Worm (Caenorhabditis elegans) whole organism, young adult: ENCODE measurements around the gene C08F8.3.
A peak's percentile ranks its signal among the peaks of the same experiment; 100 is the strongest.

Experiments used
- F33H1.4 ChIP-seq: fragments of 200-800 bp; sonication (Bioruptor generic); IDR thresholded peaks from 2 replicates; pipeline ENCODE4 v1.3.6; 2022; ENCODE audit warnings: missing genetic modification reagents, missing genetic modification characterization, missing compliant biosample characterization
- F37B4.10 ChIP-seq: fragments of 200-800 bp; sonication (Bioruptor generic); IDR thresholded peaks from 2 replicates; pipeline ENCODE4 v1.3.6; 2022; ENCODE audit warnings: missing genetic modification characterization, missing compliant biosample characterization
- F55B11.4 ChIP-seq: sonication (generic microtip); optimal IDR thresholded peaks from 2 replicates; lab custom pipeline; 2016; ENCODE audit warnings: missing compliant biosample characterization, missing genetic modification characterization, borderline replicate concordance; ENCODE audit not compliant: insufficient read depth
- F57A8.1 ChIP-seq: fragments of 200-800 bp; sonication (Bioruptor generic); optimal IDR thresholded peaks from 2 replicates; lab custom pipeline; 2018; ENCODE audit warnings: mild to moderate bottlenecking, missing genetic modification characterization, moderate library complexity, missing compliant biosample characterization
- T26A5.8 ChIP-seq: sonication (generic microtip); optimal IDR thresholded peaks from 2 replicates; lab custom pipeline; 2016; ENCODE audit warnings: missing genetic modification characterization, missing compliant biosample characterization
- Y53F4B.3 ChIP-seq: fragments of 200-800 bp; sonication (Bioruptor generic); IDR thresholded peaks from 2 replicates; pipeline ENCODE4 v1.3.6; 2022; ENCODE audit warnings: missing genetic modification reagents, missing genetic modification characterization, missing compliant biosample characterization
- Y95B8A.8 ChIP-seq: fragments of 200-800 bp; sonication (Bioruptor generic); IDR thresholded peaks from 2 replicates; pipeline ENCODE4 v1.3.6; 2022; ENCODE audit warnings: missing genetic modification reagents, missing genetic modification characterization, missing compliant biosample characterization
- attf-3 ChIP-seq: fragments of 200-800 bp; sonication (Bioruptor generic); conservative IDR thresholded peaks from 2 replicates; pipeline ENCODE4 v1.3.6; 2022; ENCODE audit warnings: missing genetic modification reagents, missing genetic modification characterization, missing compliant biosample characterization
- attf-5 ChIP-seq: fragments of 200-800 bp; sonication (Bioruptor generic); optimal IDR thresholded peaks from 2 replicates; lab custom pipeline; 2018; ENCODE audit warnings: mild to moderate bottlenecking, missing genetic modification characterization, missing compliant biosample characterization
- cebp-1 ChIP-seq, 2 experiments: fragments of 200-800 bp in 1 of 2; sonication (Bioruptor generic) in 1 of 2; sonication (generic microtip) in 1 of 2; IDR thresholded peaks in 1 of 2; optimal IDR thresholded peaks in 1 of 2; 2 replicates each; pipeline versions ENCODE4 v1.3.6 to Lab custom; 2017 to 2022; ENCODE audit warnings: missing compliant biosample characterization in 2 of 2, missing genetic modification characterization in 2 of 2, mild to moderate bottlenecking in 1 of 2, missing genetic modification reagents in 1 of 2, moderate library complexity in 1 of 2
- dpff-1 ChIP-seq: sonication (generic microtip); optimal IDR thresholded peaks from 2 replicates; lab custom pipeline; 2017; ENCODE audit warnings: mild to moderate bottlenecking, missing genetic modification characterization, missing compliant biosample characterization
- efl-1 ChIP-seq: fragments of 150-350 bp; optimal IDR thresholded peaks from 2 replicates; lab custom pipeline; 2014; ENCODE audit warnings: missing biosample characterization, missing genetic modification reagents, missing genetic modification characterization
- egrh-3 ChIP-seq: fragments of 200-800 bp; sonication (Bioruptor generic); IDR thresholded peaks from 2 replicates; pipeline ENCODE4 v1.3.6; 2022; ENCODE audit warnings: missing genetic modification reagents, missing genetic modification characterization, missing compliant biosample characterization
- gei-17 ChIP-seq: fragments of 200-800 bp; sonication (Bioruptor generic); optimal IDR thresholded peaks from 2 replicates; lab custom pipeline; 2018; ENCODE audit warnings: mild to moderate bottlenecking, missing genetic modification characterization, missing compliant biosample characterization
- hrde-1 ChIP-seq: sonication (generic microtip); optimal IDR thresholded peaks from 2 replicates; lab custom pipeline; 2016; ENCODE audit warnings: missing genetic modification characterization, mild to moderate bottlenecking, missing compliant biosample characterization, moderate library complexity, missing genotype, missing genetic modification reagents, borderline replicate concordance
- hsf-1 ChIP-seq: fragments of 200-800 bp; sonication (Bioruptor generic); IDR thresholded peaks from 2 replicates; pipeline ENCODE4 v1.3.6; 2022; ENCODE audit warnings: missing genetic modification reagents, missing genetic modification characterization, missing compliant biosample characterization
- lin-35 ChIP-seq, 3 experiments: fragments of 150-350 bp in 2 of 3; sonication (generic microtip) in 1 of 3; optimal IDR thresholded peaks; 2 replicates each; lab custom pipeline; 2014 to 2018; ENCODE audit warnings: missing biosample characterization in 3 of 3, missing genetic modification characterization in 3 of 3, missing genetic modification reagents in 3 of 3
- lin-54 ChIP-seq: fragments of 200-800 bp; sonication (Bioruptor generic); optimal IDR thresholded peaks from 2 replicates; lab custom pipeline; 2018; ENCODE audit warnings: mild to moderate bottlenecking, missing genetic modification characterization, missing compliant biosample characterization
- lsl-1 ChIP-seq: fragments of 200-800 bp; sonication (Bioruptor generic); optimal IDR thresholded peaks from 2 replicates; lab custom pipeline; 2018; ENCODE audit warnings: mild to moderate bottlenecking, missing genetic modification characterization, moderate library complexity, missing compliant biosample characterization
- madf-6 ChIP-seq: fragments of 200-800 bp; sonication (Bioruptor generic); IDR thresholded peaks from 2 replicates; pipeline ENCODE4 v1.3.6; 2022; ENCODE audit warnings: missing genetic modification reagents, missing genetic modification characterization, missing compliant biosample characterization
- madf-8 ChIP-seq: fragments of 200-800 bp; sonication (Bioruptor generic); conservative IDR thresholded peaks from 2 replicates; pipeline ENCODE4 v1.3.6; 2022; ENCODE audit warnings: missing genetic modification reagents, missing genetic modification characterization, missing compliant biosample characterization
- mcd-1 ChIP-seq: fragments of 200-800 bp; sonication (Bioruptor generic); IDR thresholded peaks from 2 replicates; pipeline ENCODE4 v1.3.6; 2022; ENCODE audit warnings: missing genetic modification reagents, missing genetic modification characterization, missing compliant biosample characterization
- nhr-27 ChIP-seq: fragments of 200-800 bp; sonication (Bioruptor generic); optimal IDR thresholded peaks from 2 replicates; lab custom pipeline; 2018; ENCODE audit warnings: mild to moderate bottlenecking, missing genetic modification characterization, moderate library complexity, missing compliant biosample characterization
- nhr-90 ChIP-seq: sonication (generic microtip); optimal IDR thresholded peaks from 2 replicates; lab custom pipeline; 2016; ENCODE audit warnings: missing genotype, mild to moderate bottlenecking, missing genetic modification characterization, missing compliant biosample characterization
- rcor-1 ChIP-seq: fragments of 200-800 bp; sonication (Bioruptor generic); IDR thresholded peaks from 2 replicates; pipeline ENCODE4 v1.3.6; 2022; ENCODE audit warnings: missing genetic modification reagents, missing genetic modification characterization, missing compliant biosample characterization
- rec-8 ChIP-seq, 2 experiments: sonication (generic microtip); optimal IDR thresholded peaks; 2 replicates each; lab custom pipeline; 2016; ENCODE audit warnings: mild to moderate bottlenecking in 2 of 2, missing genetic modification characterization in 2 of 2, missing genetic modification reagents in 2 of 2, missing genotype in 2 of 2, missing biosample characterization in 1 of 2, missing compliant biosample characterization in 1 of 2, moderate library complexity in 1 of 2
- rpc-1 ChIP-seq, 2 experiments: fragments of 150-350 bp in 1 of 2; sonication (generic microtip) in 1 of 2; optimal IDR thresholded peaks; 2 replicates each; lab custom pipeline; 2014 to 2018; ENCODE audit warnings: missing biosample characterization in 1 of 2, missing genetic modification characterization in 1 of 2, missing genetic modification reagents in 1 of 2, missing genotype in 1 of 2
- sea-2 ChIP-seq: fragments of 200-800 bp; sonication (Bioruptor generic); IDR thresholded peaks from 2 replicates; pipeline ENCODE4 v1.3.6; 2022; ENCODE audit warnings: missing genetic modification characterization, missing compliant biosample characterization
- snpc-1.1 ChIP-seq: sonication (generic microtip); optimal IDR thresholded peaks from 2 replicates; lab custom pipeline; 2017; ENCODE audit warnings: missing genetic modification characterization, mild to moderate bottlenecking, missing compliant biosample characterization, antibody characterized with exemption, moderate library complexity, missing genotype, missing genetic modification reagents; ENCODE audit not compliant: insufficient read depth
- sptf-2 ChIP-seq: fragments of 200-800 bp; sonication (Bioruptor generic); optimal IDR thresholded peaks from 2 replicates; lab custom pipeline; 2018; ENCODE audit warnings: mild to moderate bottlenecking, missing genetic modification characterization, missing compliant biosample characterization
- tbx-9 ChIP-seq: sonication (generic microtip); optimal IDR thresholded peaks from 2 replicates; lab custom pipeline; 2016; ENCODE audit warnings: borderline replicate concordance, missing genetic modification characterization, inconsistent platforms, missing compliant biosample characterization
- unc-130 ChIP-seq: sonication (generic microtip); optimal IDR thresholded peaks from 2 replicates; lab custom pipeline; 2016; ENCODE audit warnings: missing genetic modification reagents, missing genetic modification characterization, missing compliant biosample characterization
- zfh-2 ChIP-seq: fragments of 200-800 bp; sonication (Bioruptor generic); conservative IDR thresholded peaks from 2 replicates; pipeline ENCODE4 v1.3.6; 2022; ENCODE audit warnings: missing genetic modification reagents, missing genetic modification characterization, missing compliant biosample characterization
- zim-3 ChIP-seq: sonication (generic microtip); optimal IDR thresholded peaks from 2 replicates; lab custom pipeline; 2017; ENCODE audit warnings: mild to moderate bottlenecking, missing genetic modification characterization, moderate library complexity, missing compliant biosample characterization
- ztf-26 ChIP-seq: sonication (generic microtip); optimal IDR thresholded peaks from 2 replicates; lab custom pipeline; 2017; ENCODE audit warnings: missing genetic modification characterization, missing compliant biosample characterization
- ztf-6 ChIP-seq: fragments of 200-800 bp; sonication (Bioruptor generic); IDR thresholded peaks from 2 replicates; pipeline ENCODE4 v1.3.6; 2022; ENCODE audit warnings: missing genetic modification reagents, missing genetic modification characterization, missing compliant biosample characterization

C08F8.3 gene

ce11 chrIV:11145929-11146339 lies 8.9 kb upstream of the C08F8.3 start (continued):
- peak; percentile 2 for TF ChIP-seq ztf-26
- TF ChIP-seq zfh-2: no peak
- no peak for TF ChIP-seq F55B11.4 (tag; lab: Kevin White, UChicago)
- peak; percentile 67 for TF ChIP-seq madf-6
- TF ChIP-seq hsf-1 (GFP tag; lab: Robert Waterston, UW): peak; percentile 74
- peak; percentile 32 for TF ChIP-seq F33H1.4 (GFP tag; lab: Robert Waterston, UW)
- no peak for TF ChIP-seq F57A8.1 (GFP tag; lab: Kevin White, UChicago)
- TF ChIP-seq snpc-1.1: peak; percentile 28
- TF ChIP-seq attf-3 (GFP tag; lab: Robert Waterston, UW): no peak
- peak; percentile 75 for TF ChIP-seq nhr-27
- peak; percentile 24 for TF ChIP-seq nhr-90
- TF ChIP-seq gei-17 (GFP tag; lab: Kevin White, UChicago): no peak
- peak in 1 of 3 experiments; percentile 47 for TF ChIP-seq lin-35 (GFP tag; optimal IDR thresholded peaks at IDR 0.05; lab: Kevin White, UChicago)
- TF ChIP-seq rcor-1 (GFP tag; lab: Robert Waterston, UW): no peak
- TF ChIP-seq tbx-9 (tag; lab: Kevin White, UChicago): no peak
- TF ChIP-seq rec-8 (tag; optimal IDR thresholded peaks at IDR 0.05; lab: Kevin White, UChicago): peak in 1 of 2 experiments; percentile 53
- TF ChIP-seq attf-5 (GFP tag; lab: Kevin White, UChicago): peak; percentile 17
- TF ChIP-seq unc-130 (GFP tag; lab: Kevin White, UChicago): peak; percentile 83
- peak; percentile 89 for TF ChIP-seq hrde-1 (tag; lab: Kevin White, UChicago)
- peak; percentile 91 for TF ChIP-seq dpff-1 (tag; lab: Kevin White, UChicago)
- no peak for TF ChIP-seq madf-8 (GFP tag; lab: Robert Waterston, UW)
- no peak for TF ChIP-seq F37B4.10 (GFP tag; lab: Robert Waterston, UW)
- TF ChIP-seq sptf-2 (GFP tag; lab: Kevin White, UChicago): no peak
- peak; percentile 46 for TF ChIP-seq lin-54 (GFP tag; lab: Kevin White, UChicago)
- TF ChIP-seq cebp-1 (GFP tag; IDR thresholded peaks at IDR 0.05; lab: Robert Waterston, UW): no peak
- peak; percentile 28 for TF ChIP-seq cebp-1 (tag; optimal IDR thresholded peaks at IDR 0.05; lab: Kevin White, UChicago)
- no peak for TF ChIP-seq sea-2
- no peak for TF ChIP-seq efl-1 (GFP tag; lab: Kevin White, UChicago)
- no peak for TF ChIP-seq rpc-1 (optimal IDR thresholded peaks at IDR 0.05; lab: Kevin White, UChicago)
- no peak for TF ChIP-seq rpc-1 (tag; optimal IDR thresholded peaks at IDR 0.05; lab: Kevin White, UChicago)

- TF ChIP-seq Y53F4B.3 (GFP tag; lab: Robert Waterston, UW) (no peak), egrh-3 (GFP tag; lab: Robert Waterston, UW) (no peak), ztf-6 (no peak), zim-3 (tag; lab: Kevin White, UChicago) (no peak), mcd-1 (GFP tag; lab: Robert Waterston, UW) (no peak), lsl-1 (GFP tag; lab: Kevin White, UChicago) (no peak), Y95B8A.8 (no peak), T26A5.8 (tag; lab: Kevin White, UChicago) (no peak)
- TF ChIP-seq, all 124 proteins: peak for 0
Measured at ce11 chrIV:11146492-11146891, 8.4 kb upstream of the C08F8.3 start.
